Worm (Caenorhabditis elegans): Measurements from ENCODE around the gene B0228.7.

ce11 chrII:7765456-7765855, 6.6 kb upstream of the B0228.7 start, which contains the start of gene srh-39:
- TF ChIP-seq lin-39 (tag; optimal IDR thresholded peaks at IDR 0.05) (no peak), nhr-11 (tag; optimal IDR thresholded peaks at IDR 0.05) (no peak), snpc-4 (tag; optimal IDR thresholded peaks at IDR 0.05) (no peak), unc-62 (GFP tag; optimal IDR thresholded peaks at IDR 0.05) (no peak), nhr-77 (tag; optimal IDR thresholded peaks at IDR 0.05) (no peak), egl-27 (tag; optimal IDR thresholded peaks at IDR 0.05) (no peak), nhr-237 (tag; optimal IDR thresholded peaks at IDR 0.05) (no peak), elt-2 (tag; optimal IDR thresholded peaks at IDR 0.05) (no peak)
